Worm (Caenorhabditis elegans) whole organism, late embryonic: ENCODE data around the gene chtb-3.

Experiments used
- C38D4.7 ChIP-seq: fragments of 200-800 bp; sonication (Bioruptor generic); optimal IDR thresholded peaks from 2 replicates; lab custom pipeline; 2018; ENCODE audit warnings: mild to moderate bottlenecking, missing genetic modification characterization, moderate library complexity, missing compliant biosample characterization
- F13H6.1 ChIP-seq: sonication (generic microtip); optimal IDR thresholded peaks from 2 replicates; lab custom pipeline; 2016; ENCODE audit warnings: missing genetic modification characterization, missing compliant biosample characterization
- K02D7.2 ChIP-seq: sonication (generic microtip); optimal IDR thresholded peaks from 2 replicates; lab custom pipeline; 2017; ENCODE audit warnings: mild to moderate bottlenecking, missing genetic modification characterization, missing compliant biosample characterization
- T23F11.4 ChIP-seq: fragments of 200-800 bp; sonication (Bioruptor generic); optimal IDR thresholded peaks from 2 replicates; lab custom pipeline; 2018; ENCODE audit warnings: mild to moderate bottlenecking, missing genetic modification characterization, missing compliant biosample characterization
- Y22D7AL.16 ChIP-seq: sonication (generic microtip); optimal IDR thresholded peaks from 2 replicates; lab custom pipeline; 2016; ENCODE audit warnings: missing genetic modification characterization, missing compliant biosample characterization
- ahr-1 ChIP-seq: sonication (generic microtip); optimal IDR thresholded peaks from 2 replicates; lab custom pipeline; 2016; ENCODE audit warnings: missing genetic modification characterization, missing compliant biosample characterization
- ama-1 ChIP-seq: fragments of 150-350 bp; optimal IDR thresholded peaks from 2 replicates; lab custom pipeline; 2014
- ceh-18 ChIP-seq: sonication (generic microtip); optimal IDR thresholded peaks from 2 replicates; lab custom pipeline; 2016; ENCODE audit warnings: missing genetic modification characterization, missing compliant biosample characterization
- ceh-19 ChIP-seq: fragments of 200-800 bp; sonication (Bioruptor generic); optimal IDR thresholded peaks from 2 replicates; lab custom pipeline; 2018; ENCODE audit warnings: mild to moderate bottlenecking, missing genetic modification characterization, missing compliant biosample characterization
- ceh-2 ChIP-seq: sonication (generic microtip); optimal IDR thresholded peaks from 2 replicates; lab custom pipeline; 2016; ENCODE audit warnings: missing genotype, missing genetic modification characterization, missing compliant biosample characterization
- ceh-22 ChIP-seq: sonication (generic microtip); optimal IDR thresholded peaks from 2 replicates; lab custom pipeline; 2017; ENCODE audit warnings: missing biosample characterization, missing genetic modification characterization
- ceh-24 ChIP-seq: sonication (generic microtip); optimal IDR thresholded peaks from 2 replicates; lab custom pipeline; 2016; ENCODE audit warnings: mild to moderate bottlenecking, missing genetic modification characterization, missing compliant biosample characterization
- ceh-34 ChIP-seq: sonication (generic microtip); optimal IDR thresholded peaks from 2 replicates; lab custom pipeline; 2016; ENCODE audit warnings: mild to moderate bottlenecking, missing genetic modification characterization, missing compliant biosample characterization
- ceh-48 ChIP-seq: sonication (generic microtip); optimal IDR thresholded peaks from 2 replicates; lab custom pipeline; 2016; ENCODE audit warnings: missing genetic modification characterization, inconsistent platforms, missing compliant biosample characterization
- ceh-6 ChIP-seq: fragments of 200-800 bp; sonication (Bioruptor generic); optimal IDR thresholded peaks from 2 replicates; lab custom pipeline; 2018; ENCODE audit warnings: mild to moderate bottlenecking, missing genetic modification characterization, missing compliant biosample characterization
- che-1 ChIP-seq: sonication (generic microtip); optimal IDR thresholded peaks from 2 replicates; lab custom pipeline; 2016; ENCODE audit warnings: mild to moderate bottlenecking, missing genetic modification characterization, missing compliant biosample characterization
- dve-1 ChIP-seq: sonication (generic microtip); optimal IDR thresholded peaks from 2 replicates; lab custom pipeline; 2017; ENCODE audit warnings: antibody characterized with exemption, mild to moderate bottlenecking, missing genetic modification characterization, missing compliant biosample characterization
- elt-2 ChIP-seq: sonication (generic microtip); optimal IDR thresholded peaks from 2 replicates; lab custom pipeline; 2016; ENCODE audit warnings: missing genetic modification reagents, missing genetic modification characterization, missing compliant biosample characterization
- eyg-1 ChIP-seq: sonication (generic microtip); optimal IDR thresholded peaks from 2 replicates; lab custom pipeline; 2016; ENCODE audit warnings: missing genotype, missing genetic modification characterization, missing compliant biosample characterization
- fax-1 ChIP-seq: sonication (generic microtip); optimal IDR thresholded peaks from 2 replicates; lab custom pipeline; 2016; ENCODE audit warnings: missing genotype, missing genetic modification characterization, missing compliant biosample characterization
- hlh-13 ChIP-seq: fragments of 200-800 bp; sonication (Bioruptor generic); optimal IDR thresholded peaks from 2 replicates; lab custom pipeline; 2018; ENCODE audit warnings: mild to moderate bottlenecking, missing genetic modification characterization, missing compliant biosample characterization
- hlh-30 ChIP-seq: sonication (generic microtip); optimal IDR thresholded peaks from 2 replicates; lab custom pipeline; 2017; ENCODE audit warnings: antibody characterized with exemption, missing genetic modification characterization, missing compliant biosample characterization; ENCODE audit not compliant: insufficient read depth
- hlh-6 ChIP-seq: sonication (generic microtip); optimal IDR thresholded peaks from 2 replicates; lab custom pipeline; 2016; ENCODE audit warnings: missing genotype, missing genetic modification characterization, missing compliant biosample characterization
- hlh-8 ChIP-seq: sonication (generic microtip); optimal IDR thresholded peaks from 2 replicates; lab custom pipeline; 2016; ENCODE audit warnings: missing genotype, missing genetic modification characterization, missing compliant biosample characterization
- lin-11 ChIP-seq: fragments of 200-800 bp; sonication (Bioruptor generic); optimal IDR thresholded peaks from 2 replicates; lab custom pipeline; 2018; ENCODE audit warnings: mild to moderate bottlenecking, missing genetic modification characterization, missing compliant biosample characterization
- madf-2 ChIP-seq: sonication (generic microtip); optimal IDR thresholded peaks from 2 replicates; lab custom pipeline; 2017; ENCODE audit warnings: missing genetic modification characterization, missing compliant biosample characterization
- nfya-1 ChIP-seq: sonication (generic microtip); optimal IDR thresholded peaks from 2 replicates; lab custom pipeline; 2017; ENCODE audit warnings: missing genetic modification characterization, mild to moderate bottlenecking, missing compliant biosample characterization, antibody characterized with exemption, moderate library complexity
- nhr-11 ChIP-seq: fragments of 150-350 bp; optimal IDR thresholded peaks from 2 replicates; lab custom pipeline; 2014; ENCODE audit warnings: missing biosample characterization, missing genetic modification characterization
- nhr-232 ChIP-seq: sonication (generic microtip); optimal IDR thresholded peaks from 2 replicates; lab custom pipeline; 2016; ENCODE audit warnings: missing genetic modification characterization, missing compliant biosample characterization
- npax-4 ChIP-seq: sonication (generic microtip); optimal IDR thresholded peaks from 2 replicates; lab custom pipeline; 2016; ENCODE audit warnings: missing genetic modification characterization, missing compliant biosample characterization
- pag-3 ChIP-seq: sonication (generic microtip); optimal IDR thresholded peaks from 2 replicates; lab custom pipeline; 2016; ENCODE audit warnings: missing compliant biosample characterization, missing genetic modification characterization, borderline replicate concordance
- pat-9 ChIP-seq: fragments of 200-800 bp; sonication (Bioruptor generic); optimal IDR thresholded peaks from 2 replicates; lab custom pipeline; 2018; ENCODE audit warnings: mild to moderate bottlenecking, missing genetic modification characterization, moderate library complexity, missing compliant biosample characterization
- pax-1 ChIP-seq: fragments of 150-350 bp; optimal IDR thresholded peaks from 2 replicates; lab custom pipeline; 2014; ENCODE audit warnings: missing biosample characterization, missing genetic modification characterization
- pha-2 ChIP-seq: sonication (generic microtip); optimal IDR thresholded peaks from 2 replicates; lab custom pipeline; 2017; ENCODE audit warnings: mild to moderate bottlenecking, missing genetic modification characterization, missing compliant biosample characterization
- pqm-1 ChIP-seq: sonication (generic microtip); optimal IDR thresholded peaks from 2 replicates; lab custom pipeline; 2016; ENCODE audit warnings: missing genetic modification characterization, missing compliant biosample characterization
- sdc-2 ChIP-seq: sonication (generic microtip); optimal IDR thresholded peaks from 2 replicates; lab custom pipeline; 2016; ENCODE audit warnings: missing genotype, missing genetic modification characterization, missing compliant biosample characterization
- ttx-3 ChIP-seq: sonication (generic microtip); optimal IDR thresholded peaks from 2 replicates; lab custom pipeline; 2016; ENCODE audit warnings: missing genetic modification reagents, missing genetic modification characterization, missing compliant biosample characterization
- unc-42 ChIP-seq: sonication (generic microtip); optimal IDR thresholded peaks from 2 replicates; lab custom pipeline; 2016; ENCODE audit warnings: missing genotype, missing genetic modification characterization, missing compliant biosample characterization
- unc-55 ChIP-seq: sonication (generic microtip); optimal IDR thresholded peaks from 2 replicates; lab custom pipeline; 2017; ENCODE audit warnings: missing biosample characterization, missing genetic modification reagents, missing genetic modification characterization
- ztf-16 ChIP-seq: sonication (generic microtip); optimal IDR thresholded peaks from 2 replicates; lab custom pipeline; 2017; ENCODE audit warnings: missing genetic modification characterization, missing compliant biosample characterization

The chtb-3 gene

DNA sequence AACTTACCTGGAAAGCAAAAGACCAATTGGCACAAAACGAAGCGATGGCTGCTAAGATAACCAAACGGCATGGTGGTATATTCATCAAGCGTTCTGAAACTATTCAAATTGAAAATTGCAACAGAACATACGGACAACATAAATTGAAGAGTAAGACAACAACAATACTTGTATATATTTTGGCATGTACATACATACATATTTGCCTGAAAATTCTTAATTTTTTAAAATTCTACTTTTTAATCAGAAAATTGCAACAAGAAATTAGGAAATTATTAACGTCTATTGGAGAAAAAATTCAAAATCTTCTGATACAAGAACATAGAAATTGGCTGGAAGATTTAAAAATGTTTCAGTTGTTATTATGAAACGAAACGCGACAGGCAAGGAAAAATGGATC, 18.5 kb upstream of the chtb-3 start, which contains the start of gene C03B1.13:
Gene C03B1.13, minus strand, starts transcription at position 101 of the 400 bp plus-strand sequence.
- no peak for TF ChIP-seq ahr-1
- TF ChIP-seq pax-1 (tag; lab: Kevin White, UChicago), result no peak
- no peak for TF ChIP-seq nhr-11 (tag; lab: Kevin White, UChicago)
- TF ChIP-seq ceh-2 (tag; lab: Kevin White, UChicago), result no peak
- no peak for TF ChIP-seq pag-3 (tag; lab: Kevin White, UChicago)
- no peak for TF ChIP-seq ztf-16 (tag; lab: Kevin White, UChicago)
- TF ChIP-seq nhr-232 (tag; lab: Kevin White, UChicago), result no peak
- no peak for TF ChIP-seq ceh-24
- no peak for TF ChIP-seq pha-2
- TF ChIP-seq hlh-30 (tag; lab: Kevin White, UChicago), result no peak
- no peak for TF ChIP-seq hlh-8 (tag; lab: Kevin White, UChicago)
- no peak for TF ChIP-seq unc-55
- TF ChIP-seq C38D4.7 (GFP tag; lab: Kevin White, UChicago), result no peak
- TF ChIP-seq pat-9 (tag; lab: Kevin White, UChicago), result no peak
- no peak for TF ChIP-seq elt-2 (tag; lab: Kevin White, UChicago)

DNA sequence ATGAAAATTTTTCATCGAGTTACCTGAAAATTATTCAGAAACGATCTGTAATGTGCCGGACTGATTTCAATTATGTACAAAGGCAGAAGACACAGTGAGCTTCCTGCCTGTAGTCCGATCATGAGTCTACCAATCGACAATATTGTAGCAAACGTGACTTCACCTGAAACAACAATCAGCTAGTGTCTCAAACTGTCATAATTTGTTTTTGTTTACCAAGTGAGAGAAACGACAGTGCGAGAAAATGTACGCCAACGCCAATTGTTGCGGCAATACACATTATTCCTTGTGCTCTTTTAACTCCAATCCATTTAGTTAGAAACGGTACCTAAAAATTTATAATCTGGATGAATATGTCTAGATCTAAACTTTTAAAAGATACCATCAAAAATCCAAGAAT, 17.9 kb upstream of the chtb-3 start:
- no peak for TF ChIP-seq ttx-3 (tag; lab: Kevin White, UChicago)
- no peak for TF ChIP-seq F13H6.1 (tag; lab: Kevin White, UChicago)
- no peak for TF ChIP-seq hlh-6 (tag; lab: Kevin White, UChicago)
- TF ChIP-seq ceh-34 (tag; lab: Kevin White, UChicago), result no peak
- TF ChIP-seq ceh-22 (tag; lab: Kevin White, UChicago), result no peak

DNA sequence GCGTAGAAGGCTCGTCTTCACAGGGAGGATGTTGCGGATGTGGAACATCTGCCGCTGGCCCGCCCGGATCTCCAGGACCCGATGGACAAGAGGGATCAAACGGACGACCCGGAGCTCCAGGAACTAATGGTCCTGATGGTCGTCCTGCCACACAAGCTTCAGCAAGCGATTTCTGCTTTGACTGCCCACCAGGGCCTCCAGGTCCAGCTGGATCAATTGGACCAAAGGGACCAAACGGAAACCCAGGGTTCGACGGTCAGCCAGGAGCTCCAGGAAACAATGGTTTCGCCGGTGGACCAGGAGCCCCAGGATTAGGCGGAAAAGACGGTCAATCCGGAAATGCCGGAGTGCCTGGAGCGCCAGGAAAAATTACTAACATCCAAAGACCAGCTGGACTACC, 15.2 kb upstream of the chtb-3 start:
- no peak for TF ChIP-seq pha-2
- TF ChIP-seq madf-2 (tag; lab: Kevin White, UChicago), result no peak
- TF ChIP-seq lin-11, result no peak
- TF ChIP-seq sdc-2 (tag; lab: Kevin White, UChicago), result no peak
- TF ChIP-seq elt-2 (tag; lab: Kevin White, UChicago), result no peak
- no peak for TF ChIP-seq nfya-1 (tag; lab: Kevin White, UChicago)
- TF ChIP-seq ceh-19 (GFP tag; lab: Kevin White, UChicago), result no peak
- no peak for TF ChIP-seq pqm-1 (tag; lab: Kevin White, UChicago)
- TF ChIP-seq ceh-6, result no peak

DNA sequence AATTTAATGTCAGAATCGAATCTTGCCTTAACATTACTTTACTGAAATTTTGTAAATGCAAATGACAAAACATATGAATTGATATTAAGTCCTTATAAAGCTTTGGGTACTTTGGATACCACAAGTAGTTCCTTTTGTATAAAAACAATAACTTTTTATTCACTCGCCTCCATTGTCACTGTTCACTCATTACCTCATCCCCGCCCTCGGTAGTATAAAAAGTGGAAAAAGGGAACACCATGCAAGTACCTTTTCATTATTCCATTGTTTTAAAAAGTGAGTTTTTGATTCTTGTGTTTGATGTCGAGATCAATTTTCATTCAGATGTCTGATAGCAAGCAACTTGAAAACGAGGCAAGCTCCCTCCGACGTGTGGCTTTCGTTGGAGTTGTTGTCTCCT, 14.6 kb upstream of the chtb-3 start, which contains the start of gene col-171:
Gene col-171, plus strand, starts transcription at position 301 of the 400 bp plus-strand sequence.
- no peak for TF ChIP-seq npax-4
- no peak for TF ChIP-seq nhr-232 (tag; lab: Kevin White, UChicago)
- no peak for TF ChIP-seq dve-1
- TF ChIP-seq Y22D7AL.16 (tag; lab: Kevin White, UChicago), result no peak
- no peak for TF ChIP-seq ceh-6
- TF ChIP-seq ceh-34 (tag; lab: Kevin White, UChicago), result no peak
- TF ChIP-seq fax-1, result no peak
- no peak for TF ChIP-seq hlh-8 (tag; lab: Kevin White, UChicago)

DNA sequence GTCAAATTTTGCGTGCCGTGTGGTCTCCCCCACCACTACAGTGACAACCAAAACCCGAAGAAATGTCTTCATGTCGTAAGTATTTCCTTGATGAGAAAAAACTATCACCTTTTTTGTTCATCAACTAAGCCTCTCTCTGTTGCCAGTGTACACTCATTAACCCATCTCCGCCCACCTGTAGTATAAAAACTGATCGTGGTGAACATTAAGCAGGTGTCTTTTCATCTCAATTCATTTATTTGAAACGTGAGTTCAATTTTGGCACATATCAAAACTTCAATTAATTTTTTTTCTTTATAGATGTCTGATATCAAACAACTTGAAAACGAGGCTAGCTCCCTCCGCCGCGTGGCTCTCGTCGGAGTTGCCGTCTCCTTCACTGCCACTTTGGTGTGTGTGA, 12.0 kb upstream of the chtb-3 start, which contains the start of gene col-170:
Gene col-170, plus strand, starts transcription at position 301 of the 400 bp plus-strand sequence.
- no peak for TF ChIP-seq hlh-13 (GFP tag; lab: Kevin White, UChicago)
- no peak for TF ChIP-seq ceh-18 (tag; lab: Kevin White, UChicago)
- no peak for TF ChIP-seq unc-55
- no peak for TF ChIP-seq eyg-1 (tag; lab: Kevin White, UChicago)
- no peak for TF ChIP-seq ceh-19 (GFP tag; lab: Kevin White, UChicago)
- no peak for TF ChIP-seq pqm-1 (tag; lab: Kevin White, UChicago)
- TF ChIP-seq che-1 (tag; lab: Kevin White, UChicago), result no peak
- no peak for TF ChIP-seq ama-1 (lab: Kevin White, UChicago)
- no peak for TF ChIP-seq K02D7.2 (tag; lab: Kevin White, UChicago)
- no peak for TF ChIP-seq ttx-3 (tag; lab: Kevin White, UChicago)
- TF ChIP-seq T23F11.4, result no peak
- no peak for TF ChIP-seq ceh-48
- TF ChIP-seq unc-42 (tag; lab: Kevin White, UChicago), result no peak
